Worm (Caenorhabditis elegans) whole organism, young adult: ENCODE data around the gene R01H2.2.
A peak's percentile ranks its signal among the peaks of the same experiment; 100 is the strongest.

ENCODE experiments used
- B0019.2 ChIP-seq: fragments of 200-800 bp; sonication (Bioruptor generic); conservative IDR thresholded peaks from 2 replicates; pipeline ENCODE4 v1.3.6; 2022; ENCODE audit warnings: missing genetic modification reagents, missing genetic modification characterization, missing compliant biosample characterization
- B0035.1 ChIP-seq: sonication (generic microtip); optimal IDR thresholded peaks from 2 replicates; lab custom pipeline; 2016; ENCODE audit warnings: missing genetic modification characterization, mild to moderate bottlenecking, missing compliant biosample characterization, missing genotype, missing genetic modification reagents
- B0261.1 ChIP-seq: sonication (generic microtip); optimal IDR thresholded peaks from 2 replicates; lab custom pipeline; 2016; ENCODE audit warnings: mild to moderate bottlenecking, missing genetic modification characterization, moderate library complexity, missing compliant biosample characterization
- C17E4.6 ChIP-seq: fragments of 200-800 bp; sonication (Bioruptor generic); IDR thresholded peaks from 2 replicates; pipeline ENCODE4 v1.3.6; 2022; ENCODE audit warnings: missing genetic modification reagents, missing genetic modification characterization, missing compliant biosample characterization
- F10E7.11 ChIP-seq: sonication (generic microtip); optimal IDR thresholded peaks from 2 replicates; lab custom pipeline; 2017; ENCODE audit warnings: mild to moderate bottlenecking, missing genetic modification characterization, moderate library complexity, missing compliant biosample characterization
- F23B12.7 ChIP-seq: sonication (generic microtip); optimal IDR thresholded peaks from 2 replicates; lab custom pipeline; 2017; ENCODE audit warnings: missing genetic modification characterization, mild to moderate bottlenecking, missing compliant biosample characterization, antibody characterized with exemption, moderate library complexity; ENCODE audit not compliant: insufficient read depth
- F33H1.4 ChIP-seq: fragments of 200-800 bp; sonication (Bioruptor generic); IDR thresholded peaks from 2 replicates; pipeline ENCODE4 v1.3.6; 2022; ENCODE audit warnings: missing genetic modification reagents, missing genetic modification characterization, missing compliant biosample characterization
- F39B2.1 ChIP-seq: fragments of 200-800 bp; sonication (Bioruptor generic); IDR thresholded peaks from 2 replicates; pipeline ENCODE4 v1.3.6; 2022; ENCODE audit warnings: missing genetic modification reagents, missing genetic modification characterization, missing compliant biosample characterization
- F49E8.2 ChIP-seq: sonication (generic microtip); optimal IDR thresholded peaks from 3 replicates; lab custom pipeline; 2017; ENCODE audit warnings: missing genetic modification characterization, mild to moderate bottlenecking, missing compliant biosample characterization, antibody characterized with exemption, moderate library complexity; ENCODE audit not compliant: insufficient read depth
- F52B5.7 ChIP-seq: sonication (generic microtip); optimal IDR thresholded peaks from 2 replicates; lab custom pipeline; 2016; ENCODE audit warnings: mild to moderate bottlenecking, missing genetic modification characterization, missing compliant biosample characterization
- T26A5.8 ChIP-seq: sonication (generic microtip); optimal IDR thresholded peaks from 2 replicates; lab custom pipeline; 2016; ENCODE audit warnings: missing genetic modification characterization, missing compliant biosample characterization
- Y53G8AR.9 ChIP-seq: fragments of 200-800 bp; sonication (Bioruptor generic); conservative IDR thresholded peaks from 2 replicates; pipeline ENCODE4 v1.3.6; 2022; ENCODE audit warnings: missing genetic modification reagents, missing genetic modification characterization, missing compliant biosample characterization
- Y79H2A.3 ChIP-seq: fragments of 200-800 bp; sonication (Bioruptor generic); conservative IDR thresholded peaks from 2 replicates; pipeline ENCODE4 v1.3.6; 2022; ENCODE audit warnings: missing genetic modification reagents, missing genetic modification characterization, missing compliant biosample characterization
- aptf-2 ChIP-seq: fragments of 200-800 bp; sonication (Bioruptor generic); conservative IDR thresholded peaks from 2 replicates; pipeline ENCODE4 v1.3.6; 2022; ENCODE audit warnings: missing genetic modification reagents, missing genetic modification characterization, missing compliant biosample characterization
- attf-3 ChIP-seq: fragments of 200-800 bp; sonication (Bioruptor generic); conservative IDR thresholded peaks from 2 replicates; pipeline ENCODE4 v1.3.6; 2022; ENCODE audit warnings: missing genetic modification reagents, missing genetic modification characterization, missing compliant biosample characterization
- bed-1 ChIP-seq: fragments of 200-800 bp; sonication (Bioruptor generic); IDR thresholded peaks from 2 replicates; pipeline ENCODE4 v1.3.6; 2022; ENCODE audit warnings: missing genetic modification reagents, missing genetic modification characterization, missing compliant biosample characterization
- ccch-3 ChIP-seq: fragments of 200-800 bp; sonication (Bioruptor generic); optimal IDR thresholded peaks from 2 replicates; lab custom pipeline; 2018; ENCODE audit warnings: mild to moderate bottlenecking, missing genetic modification characterization, missing compliant biosample characterization
- cebp-1 ChIP-seq, 2 experiments: fragments of 200-800 bp in 1 of 2; sonication (Bioruptor generic) in 1 of 2; sonication (generic microtip) in 1 of 2; IDR thresholded peaks in 1 of 2; optimal IDR thresholded peaks in 1 of 2; 2 replicates each; pipeline versions ENCODE4 v1.3.6 to Lab custom; 2017 to 2022; ENCODE audit warnings: missing compliant biosample characterization in 2 of 2, missing genetic modification characterization in 2 of 2, mild to moderate bottlenecking in 1 of 2, missing genetic modification reagents in 1 of 2, moderate library complexity in 1 of 2
- cebp-2 ChIP-seq: fragments of 200-800 bp; sonication (Bioruptor generic); IDR thresholded peaks from 2 replicates; pipeline ENCODE4 v1.3.6; 2022; ENCODE audit warnings: missing genetic modification characterization, missing compliant biosample characterization
- chd-7 ChIP-seq: sonication (generic microtip); optimal IDR thresholded peaks from 2 replicates; lab custom pipeline; 2016; ENCODE audit warnings: mild to moderate bottlenecking, missing genetic modification characterization, moderate library complexity, missing compliant biosample characterization
- egrh-3 ChIP-seq: fragments of 200-800 bp; sonication (Bioruptor generic); IDR thresholded peaks from 2 replicates; pipeline ENCODE4 v1.3.6; 2022; ENCODE audit warnings: missing genetic modification reagents, missing genetic modification characterization, missing compliant biosample characterization
- hlh-12 ChIP-seq: sonication (generic microtip); optimal IDR thresholded peaks from 2 replicates; lab custom pipeline; 2016; ENCODE audit warnings: missing genetic modification characterization, missing compliant biosample characterization
- hmg-20 ChIP-seq: fragments of 200-800 bp; sonication (Bioruptor generic); IDR thresholded peaks from 2 replicates; pipeline ENCODE4 v1.3.6; 2022; ENCODE audit warnings: missing genetic modification reagents, missing genetic modification characterization, missing compliant biosample characterization
- hsf-1 ChIP-seq: fragments of 200-800 bp; sonication (Bioruptor generic); IDR thresholded peaks from 2 replicates; pipeline ENCODE4 v1.3.6; 2022; ENCODE audit warnings: missing genetic modification reagents, missing genetic modification characterization, missing compliant biosample characterization
- let-607 ChIP-seq, 2 experiments: fragments of 200-800 bp in 1 of 2; sonication (Bioruptor generic) in 1 of 2; sonication (generic microtip) in 1 of 2; optimal IDR thresholded peaks; 2 replicates each; lab custom pipeline; 2016 to 2018; ENCODE audit warnings: mild to moderate bottlenecking in 2 of 2, missing compliant biosample characterization in 2 of 2, missing genetic modification characterization in 2 of 2, moderate library complexity in 2 of 2, missing genotype in 1 of 2
- lin-26 ChIP-seq: fragments of 200-800 bp; sonication (Bioruptor generic); IDR thresholded peaks from 2 replicates; pipeline ENCODE4 v1.3.6; 2022; ENCODE audit warnings: missing genetic modification reagents, missing genetic modification characterization, missing compliant biosample characterization
- lin-54 ChIP-seq: fragments of 200-800 bp; sonication (Bioruptor generic); optimal IDR thresholded peaks from 2 replicates; lab custom pipeline; 2018; ENCODE audit warnings: mild to moderate bottlenecking, missing genetic modification characterization, missing compliant biosample characterization
- lsy-27 ChIP-seq: sonication (generic microtip); optimal IDR thresholded peaks from 2 replicates; lab custom pipeline; 2017; ENCODE audit warnings: missing genetic modification characterization, mild to moderate bottlenecking, missing compliant biosample characterization, antibody characterized with exemption, missing genotype, borderline replicate concordance; ENCODE audit not compliant: insufficient read depth
- madf-3 ChIP-seq: fragments of 200-800 bp; sonication (Bioruptor generic); IDR thresholded peaks from 2 replicates; pipeline ENCODE4 v1.3.6; 2022; ENCODE audit warnings: missing genetic modification reagents, missing genetic modification characterization, missing compliant biosample characterization
- madf-6 ChIP-seq: fragments of 200-800 bp; sonication (Bioruptor generic); IDR thresholded peaks from 2 replicates; pipeline ENCODE4 v1.3.6; 2022; ENCODE audit warnings: missing genetic modification reagents, missing genetic modification characterization, missing compliant biosample characterization
- madf-8 ChIP-seq: fragments of 200-800 bp; sonication (Bioruptor generic); conservative IDR thresholded peaks from 2 replicates; pipeline ENCODE4 v1.3.6; 2022; ENCODE audit warnings: missing genetic modification reagents, missing genetic modification characterization, missing compliant biosample characterization
- mes-4 ChIP-seq: sonication (generic microtip); optimal IDR thresholded peaks from 2 replicates; lab custom pipeline; 2016; ENCODE audit warnings: missing genotype, missing genetic modification characterization, missing compliant biosample characterization
- mxl-1 ChIP-seq: sonication (generic microtip); optimal IDR thresholded peaks from 2 replicates; lab custom pipeline; 2016; ENCODE audit warnings: missing genetic modification characterization, missing compliant biosample characterization
- nfyb-1 ChIP-seq: fragments of 200-800 bp; sonication (Bioruptor generic); IDR thresholded peaks from 2 replicates; pipeline ENCODE4 v1.3.6; 2022; ENCODE audit warnings: missing genetic modification reagents, missing genetic modification characterization, missing compliant biosample characterization
- sdz-38 ChIP-seq: sonication (generic microtip); optimal IDR thresholded peaks from 2 replicates; lab custom pipeline; 2016; ENCODE audit warnings: missing genotype, missing genetic modification characterization, missing compliant biosample characterization
- snpc-3.4 ChIP-seq: sonication (generic microtip); optimal IDR thresholded peaks from 2 replicates; lab custom pipeline; 2017; ENCODE audit warnings: missing genetic modification characterization, mild to moderate bottlenecking, missing compliant biosample characterization, antibody characterized with exemption, moderate library complexity, missing genotype, missing genetic modification reagents
- tlf-1 ChIP-seq: fragments of 200-800 bp; sonication (Bioruptor generic); optimal IDR thresholded peaks from 2 replicates; lab custom pipeline; 2018; ENCODE audit warnings: mild to moderate bottlenecking, missing genetic modification characterization, missing compliant biosample characterization
- zfh-2 ChIP-seq: fragments of 200-800 bp; sonication (Bioruptor generic); conservative IDR thresholded peaks from 2 replicates; pipeline ENCODE4 v1.3.6; 2022; ENCODE audit warnings: missing genetic modification reagents, missing genetic modification characterization, missing compliant biosample characterization
- zim-3 ChIP-seq: sonication (generic microtip); optimal IDR thresholded peaks from 2 replicates; lab custom pipeline; 2017; ENCODE audit warnings: mild to moderate bottlenecking, missing genetic modification characterization, moderate library complexity, missing compliant biosample characterization
- ztf-25 ChIP-seq: fragments of 200-800 bp; sonication (Bioruptor generic); IDR thresholded peaks from 2 replicates; pipeline ENCODE4 v1.3.6; 2022; ENCODE audit warnings: missing genetic modification reagents, missing genetic modification characterization, missing compliant biosample characterization
- ztf-26 ChIP-seq: sonication (generic microtip); optimal IDR thresholded peaks from 2 replicates; lab custom pipeline; 2017; ENCODE audit warnings: missing genetic modification characterization, missing compliant biosample characterization
- ztf-6 ChIP-seq: fragments of 200-800 bp; sonication (Bioruptor generic); IDR thresholded peaks from 2 replicates; pipeline ENCODE4 v1.3.6; 2022; ENCODE audit warnings: missing genetic modification reagents, missing genetic modification characterization, missing compliant biosample characterization

R01H2.2 gene

DNA sequence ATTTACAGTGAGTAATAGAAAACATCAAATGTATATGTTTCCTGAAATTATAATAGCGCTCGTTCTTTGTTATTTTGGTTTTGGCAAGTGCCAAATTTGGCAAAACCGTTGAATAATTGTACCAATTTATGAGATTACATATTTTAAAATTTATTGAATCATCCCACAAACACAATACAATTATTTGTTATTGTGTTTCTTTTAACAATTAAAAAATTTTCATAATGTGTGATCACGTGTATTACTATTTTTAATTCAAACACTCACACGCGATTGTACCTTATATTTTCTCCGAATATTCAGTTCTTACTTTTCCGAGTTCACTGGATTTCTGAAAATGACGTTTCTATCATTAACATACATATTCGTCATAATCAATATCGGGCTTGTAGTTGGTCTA, at the start of gene R01H2.2:
Gene R01H2.2, plus strand, starts transcription at position 301 of the 400 bp plus-strand sequence.
- TF ChIP-seq T26A5.8 (tag; lab: Kevin White, UChicago) (no peak), ztf-26 (tag; lab: Kevin White, UChicago) (no peak)

ce11 chrIII:7008836-7009235, 47.5 kb upstream of the R01H2.2 start, which contains the start of gene lgc-38:
TSS of gene lgc-38 (plus strand) at chrIII:7009136.
- TF ChIP-seq ccch-3 (GFP tag; lab: Kevin White, UChicago) (no peak), zim-3 (tag; lab: Kevin White, UChicago) (no peak), sdz-38 (tag; lab: Kevin White, UChicago) (no peak), hmg-20 (no peak), mes-4 (no peak), F39B2.1 (GFP tag; lab: Robert Waterston, UW) (no peak), madf-3 (no peak), ztf-25 (no peak), F33H1.4 (GFP tag; lab: Robert Waterston, UW) (no peak), ztf-6 (no peak), aptf-2 (no peak), lin-26 (no peak), F23B12.7 (no peak), Y79H2A.3 (no peak), tlf-1 (GFP tag; lab: Kevin White, UChicago) (no peak), F49E8.2 (no peak)

ce11 chrIII:7012060-7012459, 44.3 kb upstream of the R01H2.2 start:
- TF ChIP-seq madf-6 (GFP tag; lab: Robert Waterston, UW) (no peak), cebp-2 (GFP tag; lab: Robert Waterston, UW) (no peak), lsy-27 (tag; lab: Kevin White, UChicago) (no peak), snpc-3.4 (tag; lab: Kevin White, UChicago) (no peak), B0019.2 (GFP tag; lab: Robert Waterston, UW) (no peak)

DNA sequence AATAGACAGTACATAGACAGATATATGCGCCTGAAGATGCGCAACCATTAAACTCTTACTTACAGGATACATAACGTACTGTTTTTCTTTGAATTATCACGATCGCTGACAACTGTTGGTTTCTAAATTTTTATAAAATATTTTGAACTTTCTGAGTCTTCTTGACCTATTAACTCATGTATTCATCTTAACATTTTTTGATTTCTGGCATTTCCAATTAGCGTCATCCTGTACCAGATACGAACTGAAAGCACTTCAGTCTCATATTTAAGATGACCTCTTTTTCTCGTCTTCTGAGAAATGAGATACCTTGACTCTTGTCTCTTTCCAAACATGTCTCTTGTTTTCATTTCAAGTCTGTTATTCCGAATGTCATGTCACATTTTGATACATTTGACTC, 42.6 kb upstream of the R01H2.2 start:
- TF ChIP-seq hlh-12 (tag; lab: Kevin White, UChicago) (no peak), attf-3 (GFP tag; lab: Robert Waterston, UW) (no peak), F52B5.7 (tag; lab: Kevin White, UChicago) (no peak), mes-4 (no peak), snpc-3.4 (tag; lab: Kevin White, UChicago) (no peak), mxl-1 (tag; lab: Kevin White, UChicago) (no peak), cebp-2 (GFP tag; lab: Robert Waterston, UW) (no peak), nfyb-1 (GFP tag; lab: Robert Waterston, UW) (no peak), F10E7.11 (no peak), ztf-6 (no peak), cebp-1 (GFP tag; IDR thresholded peaks at IDR 0.05; lab: Robert Waterston, UW) (no peak), cebp-1 (tag; optimal IDR thresholded peaks at IDR 0.05; lab: Kevin White, UChicago) (no peak), bed-1 (GFP tag; lab: Robert Waterston, UW) (no peak), B0035.1 (tag; lab: Kevin White, UChicago) (no peak), madf-6 (GFP tag; lab: Robert Waterston, UW) (no peak), C17E4.6 (no peak)

DNA sequence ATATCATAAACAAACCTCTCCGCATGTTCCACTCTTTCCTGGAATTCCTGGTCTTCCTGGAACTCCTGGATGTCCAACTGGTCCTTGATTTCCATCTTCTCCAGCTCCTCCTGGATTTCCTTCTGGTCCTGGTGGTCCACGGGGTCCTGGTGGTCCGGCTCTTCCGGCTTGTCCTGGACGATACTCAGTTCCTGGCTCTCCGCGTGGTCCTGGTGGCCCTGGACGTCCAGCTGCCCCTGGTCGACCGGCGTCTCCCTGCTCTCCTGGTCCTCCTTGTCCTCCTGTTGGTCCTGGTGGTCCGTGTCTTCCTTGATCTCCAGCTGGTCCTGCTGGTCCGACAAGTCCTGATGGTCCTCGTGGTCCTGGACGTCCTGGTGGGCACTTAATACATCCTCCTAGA, 36.6 kb upstream of the R01H2.2 start:
- TF ChIP-seq zfh-2 (GFP tag; lab: Robert Waterston, UW) (peak; percentile 92), lin-54 (GFP tag; lab: Kevin White, UChicago) (no peak), hsf-1 (GFP tag; lab: Robert Waterston, UW) (no peak), madf-3 (no peak), F52B5.7 (tag; lab: Kevin White, UChicago) (no peak), ztf-25 (0 out of 2 replicates have a peak, but pooled peaks have one; percentile 33), T26A5.8 (tag; lab: Kevin White, UChicago) (no peak), B0261.1 (tag; lab: Kevin White, UChicago) (no peak), madf-8 (GFP tag; lab: Robert Waterston, UW) (no peak), Y53G8AR.9 (GFP tag; lab: Robert Waterston, UW) (no peak), let-607 (tag; optimal IDR thresholded peaks at IDR 0.05; lab: Kevin White, UChicago) (no peak), B0019.2 (GFP tag; lab: Robert Waterston, UW) (no peak), chd-7 (no peak), egrh-3 (GFP tag; lab: Robert Waterston, UW) (peak; percentile 90), F23B12.7 (no peak)
